Worm (Caenorhabditis elegans): ENCODE data around the gene ran-2.

ran-2 gene

ce11 chrIII:7969121-7969520 lies 35.8 kb downstream of the ran-2 start, which contains the start of the genes F54H12.8 and F54H12.7:
Gene F54H12.8 (minus strand): TSS chrIII:7969221.
Gene F54H12.7 (plus strand): TSS chrIII:7969349.
- TF ChIP-seq mml-1 (tag; optimal IDR thresholded peaks at IDR 0.05) (no peak), nhr-43 (tag; optimal IDR thresholded peaks at IDR 0.05; ENCODE audit: poor library complexity, severe bottlenecking) (no peak), fkh-10 (GFP tag; optimal IDR thresholded peaks at IDR 0.05) (no peak), nfya-1 (tag; optimal IDR thresholded peaks at IDR 0.05; ENCODE audit: insufficient read depth) (no peak)

ce11 chrIII:7972061-7972460 lies 38.7 kb downstream of the ran-2 start, which contains the start of gene F54H12.5:
Gene F54H12.5 (minus strand): TSS chrIII:7972161.
- TF ChIP-seq nhr-43 (tag; optimal IDR thresholded peaks at IDR 0.05; ENCODE audit: poor library complexity, severe bottlenecking), result no peak
- no peak for TF ChIP-seq ztf-11 (tag; optimal IDR thresholded peaks at IDR 0.05)
- TF ChIP-seq hmg-11 (tag; optimal IDR thresholded peaks at IDR 0.05), result no peak
- no peak for TF ChIP-seq skn-1 (tag; optimal IDR thresholded peaks at IDR 0.05)
- TF ChIP-seq ceh-82 (tag; optimal IDR thresholded peaks at IDR 0.05), result no peak
- TF ChIP-seq ZK546.5 (tag; optimal IDR thresholded peaks at IDR 0.05), result no peak
- no peak for TF ChIP-seq unc-39 (tag; optimal IDR thresholded peaks at IDR 0.05)
- no peak for TF ChIP-seq elt-2 (tag; optimal IDR thresholded peaks at IDR 0.05)
- TF ChIP-seq eor-1 (tag; optimal IDR thresholded peaks at IDR 0.05), result no peak
- no peak for TF ChIP-seq nhr-28 (tag; optimal IDR thresholded peaks at IDR 0.05)
- no peak for TF ChIP-seq ceh-9 (tag; optimal IDR thresholded peaks at IDR 0.05)
- TF ChIP-seq daf-12 (tag; optimal IDR thresholded peaks at IDR 0.05), result no peak
- no peak for TF ChIP-seq egl-27 (tag; optimal IDR thresholded peaks at IDR 0.05)
- no peak for TF ChIP-seq nhr-237 (tag; optimal IDR thresholded peaks at IDR 0.05)
- TF ChIP-seq pqm-1 (tag; optimal IDR thresholded peaks at IDR 0.05), result no peak
- TF ChIP-seq fkh-10 (GFP tag; optimal IDR thresholded peaks at IDR 0.05), result no peak
- TF ChIP-seq aly-2 (tag; optimal IDR thresholded peaks at IDR 0.05), result no peak
- no peak for TF ChIP-seq ceh-28 (tag; optimal IDR thresholded peaks at IDR 0.05)
- no peak for TF ChIP-seq jun-1 (tag; optimal IDR thresholded peaks at IDR 0.05)
- no peak for TF ChIP-seq elt-3 (tag; optimal IDR thresholded peaks at IDR 0.05)

DNA sequence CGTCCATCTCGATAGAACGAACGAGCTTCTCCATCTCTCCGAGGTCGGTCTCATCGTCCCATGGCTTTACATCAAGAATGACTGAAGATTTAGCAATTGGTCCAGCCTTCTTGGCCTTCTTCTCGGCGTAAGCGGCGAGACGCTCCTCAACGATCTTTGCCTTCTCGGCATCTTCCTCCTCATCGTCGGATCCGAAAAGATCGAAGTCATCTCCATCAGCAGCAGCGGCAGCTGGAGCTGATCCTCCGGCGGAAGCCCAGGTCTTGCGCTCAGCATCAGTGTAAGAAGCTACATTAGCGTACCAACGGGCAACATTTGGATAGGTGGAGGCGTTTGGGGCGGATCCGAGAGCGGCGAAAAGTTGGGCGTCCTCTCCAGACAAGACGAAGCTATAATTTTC lies 39.4 kb downstream of the ran-2 start:
- TF ChIP-seq ama-1 (optimal IDR thresholded peaks at IDR 0.05) (no peak), ceh-16 (tag; optimal IDR thresholded peaks at IDR 0.05) (no peak), nhr-11 (tag; optimal IDR thresholded peaks at IDR 0.05) (no peak), elt-1 (tag; optimal IDR thresholded peaks at IDR 0.05) (no peak), nhr-28 (tag; optimal IDR thresholded peaks at IDR 0.05) (no peak), nhr-12 (tag; optimal IDR thresholded peaks at IDR 0.05) (no peak), lsy-12 (tag; optimal IDR thresholded peaks at IDR 0.05) (no peak), R02D3.7 (tag; optimal IDR thresholded peaks at IDR 0.05) (no peak), nhr-67 (tag; optimal IDR thresholded peaks at IDR 0.05) (no peak)

ce11 chrIII:7973201-7973767 lies 39.9 kb downstream of the ran-2 start, which contains the start of the genes eef-1B.1 and aco-2:
Gene eef-1B.1 (minus strand): TSS chrIII:7973386.
Gene aco-2 (plus strand): TSS chrIII:7973717.
- TF ChIP-seq unc-39 (tag; optimal IDR thresholded peaks at IDR 0.05) (no peak), mdl-1 (tag; optimal IDR thresholded peaks at IDR 0.05) (peak; percentile 45), fkh-10 (GFP tag; optimal IDR thresholded peaks at IDR 0.05) (peak; percentile 54), ceh-82 (tag; optimal IDR thresholded peaks at IDR 0.05) (peak; percentile 73), lsy-12 (tag; optimal IDR thresholded peaks at IDR 0.05) (peak; percentile 91), fkh-2 (tag; optimal IDR thresholded peaks at IDR 0.05) (no peak), nhr-12 (tag; optimal IDR thresholded peaks at IDR 0.05) (no peak), egl-27 (tag; optimal IDR thresholded peaks at IDR 0.05) (no peak), unc-62 (GFP tag; optimal IDR thresholded peaks at IDR 0.05) (no peak), nfya-1 (tag; optimal IDR thresholded peaks at IDR 0.05; ENCODE audit: insufficient read depth) (peak; percentile 92), elt-1 (tag; optimal IDR thresholded peaks at IDR 0.05) (peak; percentile 28), sea-2 (GFP tag; optimal IDR thresholded peaks at IDR 0.05) (no peak), nhr-237 (tag; optimal IDR thresholded peaks at IDR 0.05) (no peak), hmg-11 (tag; optimal IDR thresholded peaks at IDR 0.05) (peak; percentile 92), nhr-28 (tag; optimal IDR thresholded peaks at IDR 0.05) (no peak), ama-1 (optimal IDR thresholded peaks at IDR 0.05) (peak; percentile 86), skn-1 (tag; optimal IDR thresholded peaks at IDR 0.05) (peak; percentile 85), lin-39 (tag; optimal IDR thresholded peaks at IDR 0.05) (peak; percentile 97), jun-1 (tag; optimal IDR thresholded peaks at IDR 0.05) (peak; percentile 89), daf-12 (tag; optimal IDR thresholded peaks at IDR 0.05) (no peak), eor-1 (tag; optimal IDR thresholded peaks at IDR 0.05) (no peak), zag-1 (tag; optimal IDR thresholded peaks at IDR 0.05) (no peak), nhr-23 (tag; optimal IDR thresholded peaks at IDR 0.05) (peak; percentile 98), tbx-2 (tag; optimal IDR thresholded peaks at IDR 0.05) (peak; percentile 72), ztf-4 (tag; optimal IDR thresholded peaks at IDR 0.05) (peak; percentile 11), R02D3.7 (tag; optimal IDR thresholded peaks at IDR 0.05) (peak; percentile 85), nhr-67 (tag; optimal IDR thresholded peaks at IDR 0.05) (no peak), elt-3 (tag; optimal IDR thresholded peaks at IDR 0.05) (no peak), mml-1 (tag; optimal IDR thresholded peaks at IDR 0.05) (no peak), pha-4 (tag; optimal IDR thresholded peaks at IDR 0.05) (peak; percentile 96), ztf-11 (tag; optimal IDR thresholded peaks at IDR 0.05) (no peak), fos-1 (tag; optimal IDR thresholded peaks at IDR 0.05) (no peak), aly-2 (tag; optimal IDR thresholded peaks at IDR 0.05) (peak; percentile 37), ceh-16 (tag; optimal IDR thresholded peaks at IDR 0.05) (no peak), snpc-4 (tag; optimal IDR thresholded peaks at IDR 0.05) (peak; percentile 85), nhr-77 (tag; optimal IDR thresholded peaks at IDR 0.05) (no peak), ZK546.5 (tag; optimal IDR thresholded peaks at IDR 0.05) (no peak), nhr-43 (tag; optimal IDR thresholded peaks at IDR 0.05; ENCODE audit: poor library complexity, severe bottlenecking) (peak; percentile 89), nhr-11 (tag; optimal IDR thresholded peaks at IDR 0.05) (peak; percentile 36)
